Fruit fly (Drosophila melanogaster) whole organism, embryonic: ENCODE results near the gene CG44362.

Experiments used
- CG17328 ChIP-seq: fragments of 200-800 bp; sonication (Bioruptor generic); IDR thresholded peaks from 2 replicates; pipeline ENCODE4 v1.3.6; 2022; ENCODE audit warnings: missing biosample characterization, missing genetic modification characterization
- CG6175 ChIP-seq: fragments of 200-800 bp; sonication (Bioruptor generic); IDR thresholded peaks from 3 replicates; pipeline ENCODE4 v1.3.6; 2022; ENCODE audit warnings: missing biosample characterization, missing genetic modification characterization
- tin ChIP-seq: fragments of 200-800 bp; sonication (Bioruptor generic); optimal IDR thresholded peaks from 3 replicates; lab custom pipeline; 2016; ENCODE audit warnings: missing biosample characterization, missing genetic modification characterization

- TF ChIP-seq CG17328 (GFP tag; lab: Robert Waterston, UW) (no peak), tin (no peak), CG6175 (no peak)
Observed at dm6 chr3L:11402305-11402704, 5.0 kb downstream of the CG44362 start.
